Worm (Caenorhabditis elegans): Measurements from ENCODE around the gene ddx-23.

ddx-23 gene

ce11 chrIII:5853240-5853639 is at the start of gene ddx-23:
Gene ddx-23 (minus strand): TSS chrIII:5853269.
- TF ChIP-seq bed-3 (GFP tag; optimal IDR thresholded peaks at IDR 0.05) (no peak), ces-1 (GFP tag; optimal IDR thresholded peaks at IDR 0.05) (peak; percentile 57)

- TF ChIP-seq sptf-1 (tag; optimal IDR thresholded peaks at IDR 0.05) (no peak), ces-1 (GFP tag; optimal IDR thresholded peaks at IDR 0.05) (peak; percentile 82)
These were observed 49.5 kb upstream of the ddx-23 start for ce11 chrIII:5902558-5902957.

DNA sequence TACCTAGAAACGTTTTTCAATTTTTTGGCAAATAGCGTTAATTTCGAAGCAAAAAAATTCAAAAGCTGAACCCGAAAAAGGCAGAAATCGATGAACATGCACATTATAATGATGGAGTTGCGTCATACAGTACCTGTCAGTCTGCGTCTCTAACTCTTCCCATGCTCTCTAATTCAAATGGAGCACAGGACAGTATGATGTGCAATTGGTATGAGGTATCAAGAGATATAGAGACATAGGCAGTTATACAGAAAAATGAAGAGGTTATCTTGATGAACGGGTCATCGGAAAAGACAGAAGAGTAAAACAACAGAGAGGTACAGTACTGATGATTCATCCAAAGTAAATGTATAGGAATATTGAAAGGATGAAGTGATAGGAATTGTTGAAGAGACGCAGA is 47.6 kb upstream of the ddx-23 start:
- TF ChIP-seq zip-8 (tag; optimal IDR thresholded peaks at IDR 0.05) (peak; percentile 92), nhr-76 (tag; optimal IDR thresholded peaks at IDR 0.05) (no peak), nhr-12 (tag; optimal IDR thresholded peaks at IDR 0.05) (no peak), ceh-39 (tag; optimal IDR thresholded peaks at IDR 0.05) (peak; percentile 96), hlh-1 (tag; optimal IDR thresholded peaks at IDR 0.05) (no peak), sptf-1 (tag; optimal IDR thresholded peaks at IDR 0.05) (no peak), ham-2 (GFP tag; optimal IDR thresholded peaks at IDR 0.05) (no peak), nhr-2 (tag; optimal IDR thresholded peaks at IDR 0.05) (peak; percentile 85)

DNA sequence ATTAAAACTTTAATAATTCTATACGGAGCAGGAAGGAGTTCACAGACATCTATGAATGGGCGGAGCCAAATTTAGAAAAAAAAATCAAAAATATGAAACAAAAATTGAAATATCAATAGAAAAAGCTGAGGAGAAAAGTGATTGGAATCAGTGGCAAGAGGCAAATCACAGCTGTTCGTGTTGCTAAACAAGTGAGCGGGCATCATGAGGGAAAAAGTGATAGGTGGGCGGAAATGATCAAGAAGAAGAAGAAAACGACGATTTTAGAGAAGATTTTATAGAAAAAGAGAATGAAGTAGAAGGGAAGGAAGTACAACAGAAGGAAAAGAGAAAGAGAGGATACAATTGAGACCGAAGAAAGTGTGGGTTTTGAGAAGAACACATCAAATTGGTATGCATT is 45.6 kb upstream of the ddx-23 start:
- no peak for TF ChIP-seq M03D4.4 (tag; optimal IDR thresholded peaks at IDR 0.05)
- no peak for TF ChIP-seq nhr-76 (tag; optimal IDR thresholded peaks at IDR 0.05)
- no peak for TF ChIP-seq ham-2 (GFP tag; optimal IDR thresholded peaks at IDR 0.05)
- TF ChIP-seq hlh-1 (tag; optimal IDR thresholded peaks at IDR 0.05): peak; percentile 59
- no peak for TF ChIP-seq ceh-83 (GFP tag; optimal IDR thresholded peaks at IDR 0.05)
- TF ChIP-seq nhr-12 (tag; optimal IDR thresholded peaks at IDR 0.05): no peak
- TF ChIP-seq elt-1 (tag; optimal IDR thresholded peaks at IDR 0.05; ENCODE audit: borderline replicate concordance, insufficient read depth): no peak
- peak; percentile 67 for TF ChIP-seq unc-120 (tag; optimal IDR thresholded peaks at IDR 0.05; ENCODE audit: poor library complexity, severe bottlenecking)
- TF ChIP-seq bed-3 (GFP tag; optimal IDR thresholded peaks at IDR 0.05): no peak
- TF ChIP-seq ceh-43 (GFP tag; optimal IDR thresholded peaks at IDR 0.05): no peak

DNA sequence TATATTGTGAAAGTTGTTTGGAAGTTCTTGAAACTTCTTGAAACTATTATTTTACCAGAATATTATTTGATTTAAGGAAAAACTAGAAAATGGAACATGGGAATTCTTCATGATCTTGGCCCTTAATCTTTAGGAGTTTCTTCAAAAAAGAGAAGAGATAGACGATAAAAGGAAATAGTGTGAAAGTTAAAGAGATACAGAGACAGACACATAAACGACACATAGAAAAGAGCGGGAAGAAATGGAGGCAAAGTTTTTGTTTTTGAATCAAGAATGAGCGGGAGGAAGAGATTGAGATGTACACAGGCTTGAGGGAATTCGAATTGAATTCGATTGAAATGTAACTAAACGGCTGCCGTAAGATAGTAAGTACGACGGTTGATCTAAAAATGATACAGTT is 44.4 kb upstream of the ddx-23 start:
- TF ChIP-seq cnd-1 (tag; optimal IDR thresholded peaks at IDR 0.05) (no peak), hlh-1 (tag; optimal IDR thresholded peaks at IDR 0.05) (no peak), ces-1 (GFP tag; optimal IDR thresholded peaks at IDR 0.05) (peak; percentile 27)

ce11 chrIII:5895913-5896312 is 42.8 kb upstream of the ddx-23 start, which contains the start of gene pxl-1:
Gene pxl-1 (minus strand): TSS chrIII:5896013.
- TF ChIP-seq ceh-39 (tag; optimal IDR thresholded peaks at IDR 0.05) (no peak), unc-39 (tag; optimal IDR thresholded peaks at IDR 0.05) (no peak), mep-1 (tag; optimal IDR thresholded peaks at IDR 0.05) (no peak), zip-8 (tag; optimal IDR thresholded peaks at IDR 0.05) (no peak), nhr-76 (tag; optimal IDR thresholded peaks at IDR 0.05) (no peak), mls-2 (tag; optimal IDR thresholded peaks at IDR 0.05) (no peak), elt-1 (tag; optimal IDR thresholded peaks at IDR 0.05; ENCODE audit: borderline replicate concordance, insufficient read depth) (no peak), drap-1 (GFP tag; optimal IDR thresholded peaks at IDR 0.05) (no peak), ceh-43 (GFP tag; optimal IDR thresholded peaks at IDR 0.05) (no peak), sem-2 (GFP tag; optimal IDR thresholded peaks at IDR 0.05) (no peak), cnd-1 (tag; optimal IDR thresholded peaks at IDR 0.05) (no peak), nhr-12 (tag; optimal IDR thresholded peaks at IDR 0.05) (no peak), ham-2 (GFP tag; optimal IDR thresholded peaks at IDR 0.05) (no peak)

DNA sequence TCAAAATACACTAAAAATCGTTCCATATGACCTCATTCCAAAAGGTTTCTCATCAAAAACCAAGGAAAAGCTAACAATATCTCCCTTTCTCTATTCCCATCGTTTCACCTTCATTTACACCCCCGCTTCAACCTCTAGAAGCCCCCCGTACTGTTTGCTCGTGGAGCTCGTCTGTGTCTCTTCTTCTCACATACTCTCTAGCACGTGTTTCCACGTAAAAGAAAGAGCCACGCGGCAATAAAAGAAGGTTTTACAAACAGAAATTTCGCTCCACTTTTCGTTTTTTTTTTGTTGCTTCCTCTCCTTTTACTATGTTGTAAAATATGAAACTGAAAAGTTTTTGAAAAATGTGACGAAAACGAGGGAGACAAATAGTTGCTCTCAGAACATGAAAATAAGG is 39.8 kb upstream of the ddx-23 start:
- TF ChIP-seq nhr-2 (tag; optimal IDR thresholded peaks at IDR 0.05) (no peak), cnd-1 (tag; optimal IDR thresholded peaks at IDR 0.05) (no peak), snpc-4 (tag; optimal IDR thresholded peaks at IDR 0.05) (no peak), ham-2 (GFP tag; optimal IDR thresholded peaks at IDR 0.05) (no peak), pha-4 (tag; optimal IDR thresholded peaks at IDR 0.05) (no peak), lsy-2 (tag; optimal IDR thresholded peaks at IDR 0.05) (no peak), nhr-28 (tag; optimal IDR thresholded peaks at IDR 0.05) (no peak), tbx-8 (GFP tag; optimal IDR thresholded peaks at IDR 0.05) (no peak), drap-1 (GFP tag; optimal IDR thresholded peaks at IDR 0.05) (no peak), sem-2 (GFP tag; optimal IDR thresholded peaks at IDR 0.05) (no peak), hlh-1 (tag; optimal IDR thresholded peaks at IDR 0.05) (no peak), ces-1 (GFP tag; optimal IDR thresholded peaks at IDR 0.05) (no peak), mep-1 (tag; optimal IDR thresholded peaks at IDR 0.05) (no peak), ceh-43 (GFP tag; optimal IDR thresholded peaks at IDR 0.05) (no peak)
